Fruit fly (Drosophila melanogaster): ENCODE results near the gene CG32576.

The CG32576 gene

DNA sequence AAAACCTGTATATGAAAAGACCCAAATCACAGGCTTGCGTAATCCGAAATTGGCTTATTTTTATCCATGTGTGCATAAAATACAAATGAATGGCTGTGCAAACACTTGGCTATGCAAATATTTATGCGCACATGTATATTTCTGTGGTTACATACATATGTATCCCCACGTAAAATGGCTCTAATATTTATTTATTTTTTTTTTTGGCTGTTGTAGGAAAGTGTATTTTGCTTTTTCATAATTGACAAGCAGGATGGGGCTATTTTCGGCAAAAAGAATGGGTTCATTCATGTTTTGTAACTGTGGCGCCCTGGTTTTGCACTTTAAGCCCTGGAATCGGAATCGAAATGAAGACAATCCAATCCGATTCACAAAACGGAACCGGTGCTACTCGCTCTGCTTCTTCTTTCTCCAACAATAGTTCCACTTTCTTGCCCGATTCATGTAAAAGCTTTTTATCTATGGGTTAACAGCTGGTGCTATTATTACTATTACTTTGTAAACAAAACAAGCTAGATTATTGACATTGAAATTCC lies 46.8 kb upstream of the CG32576 start (continued):
- TF ChIP-seq fd102C (GFP tag; optimal IDR thresholded peaks at IDR 0.05), result no peak
- TF ChIP-seq eyg (GFP tag; optimal IDR thresholded peaks at IDR 0.05), result peak; percentile 52
- peak in 1 of 3 experiments; percentile 4 for TF ChIP-seq lola (GFP tag; optimal IDR thresholded peaks at IDR 0.05)
- TF ChIP-seq CG1792 (GFP tag; optimal IDR thresholded peaks at IDR 0.05), result peak; percentile 37
- peak; percentile 42 for TF ChIP-seq CG6254 (GFP tag; optimal IDR thresholded peaks at IDR 0.05)
- TF ChIP-seq chm (GFP tag; IDR thresholded peaks at IDR 0.05), result peak; percentile 70; the same call in 1 of the 2 replicates
- peak; percentile 64 for TF ChIP-seq CG4328 (GFP tag; optimal IDR thresholded peaks at IDR 0.05)
- TF ChIP-seq CG17912 (GFP tag; optimal IDR thresholded peaks at IDR 0.05), result no peak
- peak; percentile 64 for TF ChIP-seq Fer3 (tag; optimal IDR thresholded peaks at IDR 0.05)
- peak; percentile 77 for TF ChIP-seq Sox102F (GFP tag; optimal IDR thresholded peaks at IDR 0.05)
- peak; percentile 74 for TF ChIP-seq CG2678 (tag; optimal IDR thresholded peaks at IDR 0.05)
- peak; percentile 13 for TF ChIP-seq CG12299 (tag; optimal IDR thresholded peaks at IDR 0.05)
- no peak for TF ChIP-seq CG17186 (GFP tag; optimal IDR thresholded peaks at IDR 0.05)
- TF ChIP-seq sr (GFP tag; IDR thresholded peaks at IDR 0.05), result no peak; the same call in 2 of the 3 replicates
- TF ChIP-seq yki (optimal IDR thresholded peaks at IDR 0.05), result no peak
- TF ChIP-seq Elba2 (GFP tag; optimal IDR thresholded peaks at IDR 0.05), result no peak
- peak; percentile 66 for TF ChIP-seq CG10209 (GFP tag; optimal IDR thresholded peaks at IDR 0.05)
- no peak for TF ChIP-seq Sin3A (optimal IDR thresholded peaks at IDR 0.05)
- no peak for TF ChIP-seq CG6791 (GFP tag; IDR thresholded peaks at IDR 0.05; ENCODE audit: partially characterized antibody)
- TF ChIP-seq Six4 (GFP tag; optimal IDR thresholded peaks at IDR 0.05), result peak; percentile 46
- peak; percentile 37 for TF ChIP-seq CG15011 (GFP tag; optimal IDR thresholded peaks at IDR 0.05)
- TF ChIP-seq ssp (GFP tag; IDR thresholded peaks at IDR 0.05), result peak; percentile 52
- TF ChIP-seq lilli (GFP tag; optimal IDR thresholded peaks at IDR 0.05), result peak; percentile 87
- TF ChIP-seq CG30431 (GFP tag; optimal IDR thresholded peaks at IDR 0.05), result peak; percentile 16
- peak; percentile 56 for TF ChIP-seq CG10654 (GFP tag; optimal IDR thresholded peaks at IDR 0.05)
- peak; percentile 76; the same call in 2 of the 3 replicates for TF ChIP-seq CG11695 (GFP tag; IDR thresholded peaks at IDR 0.05)
- TF ChIP-seq chinmo (GFP tag; IDR thresholded peaks at IDR 0.05; ENCODE audit: partially characterized antibody), result 0 out of 4 replicates have a peak, but pooled peaks have one; percentile 40
- peak; percentile 33 for TF ChIP-seq CG10147 (GFP tag; optimal IDR thresholded peaks at IDR 0.05)
- TF ChIP-seq CG16813 (GFP tag; IDR thresholded peaks at IDR 0.05; ENCODE audit: partially characterized antibody), result no peak
- peak; percentile 48 for TF ChIP-seq Myb (GFP tag; optimal IDR thresholded peaks at IDR 0.05)
- TF ChIP-seq vfl (GFP tag; optimal IDR thresholded peaks at IDR 0.05), result peak; percentile 75
- peak; percentile 61; the same call in 1 of the 2 replicates for TF ChIP-seq CG31224 (GFP tag; IDR thresholded peaks at IDR 0.05)
- no peak for TF ChIP-seq CG15479 (GFP tag; optimal IDR thresholded peaks at IDR 0.05)
- no peak for TF ChIP-seq CG8478 (optimal IDR thresholded peaks at IDR 0.05)
- TF ChIP-seq Optix (GFP tag; IDR thresholded peaks at IDR 0.05), result peak; percentile 62; the same call in 1 of the 3 replicates
- peak; percentile 60 for TF ChIP-seq oc (tag; optimal IDR thresholded peaks at IDR 0.05)
- TF ChIP-seq unpg (GFP tag; optimal IDR thresholded peaks at IDR 0.05), result peak; percentile 70
- peak; percentile 65 for TF ChIP-seq CG4424 (GFP tag; optimal IDR thresholded peaks at IDR 0.05)
- peak; percentile 84 for TF ChIP-seq lab (GFP tag; optimal IDR thresholded peaks at IDR 0.05)
- TF ChIP-seq Fer1 (GFP tag; optimal IDR thresholded peaks at IDR 0.05), result peak; percentile 80
- TF ChIP-seq CG17361 (GFP tag; IDR thresholded peaks at IDR 0.05), result peak; percentile 66
- peak; percentile 51 for TF ChIP-seq dm (GFP tag; optimal IDR thresholded peaks at IDR 0.05)
- peak; percentile 49 for TF ChIP-seq slp2 (GFP tag; optimal IDR thresholded peaks at IDR 0.05)
- peak; percentile 64 for TF ChIP-seq CG12071 (GFP tag; optimal IDR thresholded peaks at IDR 0.05)
- TF ChIP-seq CG6765 (GFP tag; optimal IDR thresholded peaks at IDR 0.05), result peak; percentile 74
- TF ChIP-seq CG14965 (GFP tag; optimal IDR thresholded peaks at IDR 0.05; ENCODE audit: borderline replicate concordance), result no peak
- peak in 1 of 2 experiments; percentile 89 for TF ChIP-seq eve (GFP tag; optimal IDR thresholded peaks at IDR 0.05)
- peak; percentile 8 for TF ChIP-seq dmrt11E (tag; optimal IDR thresholded peaks at IDR 0.05)
- peak; percentile 68 for TF ChIP-seq CG6813 (GFP tag; optimal IDR thresholded peaks at IDR 0.05)
- TF ChIP-seq Hr3 (GFP tag; optimal IDR thresholded peaks at IDR 0.05), result peak; percentile 52
